Fruit fly (Drosophila melanogaster) whole organism, prepupa: Measurements from ENCODE around the gene dj-1beta.

Source experiments
- Blimp-1 ChIP-seq: fragments of 200-800 bp; sonication (Bioruptor generic); optimal IDR thresholded peaks from 3 replicates; lab custom pipeline; 2017; ENCODE audit warnings: missing biosample characterization, missing genetic modification characterization, mild to moderate bottlenecking, moderate library complexity, missing genetic modification reagents
- CG10631 ChIP-seq: fragments of 200-800 bp; sonication (Bioruptor generic); optimal IDR thresholded peaks from 2 replicates; lab custom pipeline; 2016; ENCODE audit warnings: missing biosample characterization, missing genetic modification characterization
- CG10669 ChIP-seq: fragments of 200-800 bp; sonication (Bioruptor generic); optimal IDR thresholded peaks from 3 replicates; lab custom pipeline; 2018; ENCODE audit warnings: missing biosample characterization, mild to moderate bottlenecking, missing genetic modification characterization, moderate library complexity
- CG11294 ChIP-seq: fragments of 200-800 bp; sonication (Bioruptor generic); IDR thresholded peaks from 2 replicates; pipeline ENCODE4 v1.3.6; 2022; ENCODE audit warnings: missing biosample characterization, missing genetic modification characterization
- CG11762 ChIP-seq: fragments of 200-800 bp; sonication (Bioruptor generic); optimal IDR thresholded peaks from 3 replicates; lab custom pipeline; 2016; ENCODE audit warnings: missing biosample characterization, missing genetic modification characterization; ENCODE audit not compliant: insufficient read depth
- CG11902 ChIP-seq: fragments of 200-800 bp; sonication (Bioruptor generic); optimal IDR thresholded peaks from 3 replicates; lab custom pipeline; 2016; ENCODE audit warnings: missing biosample characterization, missing genetic modification characterization
- CG15336 ChIP-seq: fragments of 200-800 bp; sonication (Bioruptor generic); IDR thresholded peaks from 2 replicates; pipeline ENCODE4 v1.3.6; 2022; ENCODE audit warnings: missing biosample characterization, missing genetic modification characterization
- CG1621 ChIP-seq: fragments of 200-800 bp; sonication (Bioruptor generic); optimal IDR thresholded peaks from 3 replicates; lab custom pipeline; 2018; ENCODE audit warnings: missing biosample characterization, mild to moderate bottlenecking, missing genetic modification characterization
- CG16779 ChIP-seq: fragments of 200-800 bp; sonication (Bioruptor generic); optimal IDR thresholded peaks from 3 replicates; lab custom pipeline; 2017; ENCODE audit warnings: missing biosample characterization, mild to moderate bottlenecking, missing genetic modification characterization
- CG3032 ChIP-seq: fragments of 200-800 bp; optimal IDR thresholded peaks from 2 replicates; lab custom pipeline; 2019; ENCODE audit warnings: missing biosample characterization, mild to moderate bottlenecking, missing genetic modification characterization, moderate library complexity
- CG32006 ChIP-seq: fragments of 200-800 bp; sonication (Bioruptor generic); optimal IDR thresholded peaks from 3 replicates; lab custom pipeline; 2017; ENCODE audit warnings: missing biosample characterization, mild to moderate bottlenecking, missing genetic modification characterization
- CG34406 ChIP-seq: fragments of 200-800 bp; sonication (Bioruptor generic); optimal IDR thresholded peaks from 3 replicates; lab custom pipeline; 2016; ENCODE audit warnings: missing biosample characterization, missing genetic modification characterization
- CG3919 ChIP-seq: fragments of 200-800 bp; sonication (Bioruptor generic); optimal IDR thresholded peaks from 3 replicates; lab custom pipeline; 2016; ENCODE audit warnings: missing biosample characterization, missing genetic modification characterization
- CG6163 ChIP-seq: fragments of 200-800 bp; sonication (Bioruptor generic); IDR thresholded peaks from 3 replicates; pipeline ENCODE4 v1.3.6; 2022; ENCODE audit warnings: missing biosample characterization, missing genetic modification characterization
- CG6792 ChIP-seq: fragments of 200-800 bp; sonication (Bioruptor generic); optimal IDR thresholded peaks from 3 replicates; lab custom pipeline; 2016; ENCODE audit warnings: missing biosample characterization, missing genetic modification characterization
- CG6808 ChIP-seq: fragments of 200-800 bp; sonication (Bioruptor generic); optimal IDR thresholded peaks from 3 replicates; lab custom pipeline; 2017; ENCODE audit warnings: missing biosample characterization, missing genetic modification characterization, mild to moderate bottlenecking, moderate library complexity, missing genetic modification reagents
- CG6854 ChIP-seq: fragments of 200-800 bp; sonication (Bioruptor generic); optimal IDR thresholded peaks from 2 replicates; lab custom pipeline; 2017; ENCODE audit warnings: missing biosample characterization, mild to moderate bottlenecking, missing genetic modification characterization
- CG7368 ChIP-seq: fragments of 200-800 bp; sonication (Bioruptor generic); optimal IDR thresholded peaks from 3 replicates; lab custom pipeline; 2016; ENCODE audit warnings: missing biosample characterization, missing genetic modification characterization
- CG8119 ChIP-seq: fragments of 200-800 bp; sonication (Bioruptor generic); IDR thresholded peaks from 3 replicates; pipeline ENCODE4 v1.3.6; 2022; ENCODE audit warnings: missing biosample characterization, missing genetic modification characterization
- CG8319 ChIP-seq: fragments of 200-800 bp; sonication (Bioruptor generic); optimal IDR thresholded peaks from 3 replicates; lab custom pipeline; 2016; ENCODE audit warnings: missing biosample characterization, missing genetic modification characterization
- CG8632 ChIP-seq: fragments of 200-800 bp; sonication (Bioruptor generic); optimal IDR thresholded peaks from 3 replicates; lab custom pipeline; 2016; ENCODE audit warnings: missing biosample characterization, missing genetic modification characterization
- CG9139 ChIP-seq: fragments of 200-800 bp; sonication (Bioruptor generic); optimal IDR thresholded peaks from 3 replicates; lab custom pipeline; 2017; ENCODE audit warnings: missing biosample characterization, mild to moderate bottlenecking, missing genetic modification characterization
- Eip75B ChIP-seq: fragments of 200-800 bp; sonication (Bioruptor generic); optimal IDR thresholded peaks from 3 replicates; lab custom pipeline; 2016; ENCODE audit warnings: missing biosample characterization, missing genetic modification characterization
- Eip78C ChIP-seq: fragments of 200-800 bp; sonication (Bioruptor generic); peaks from one replicate; lab custom pipeline; 2016; ENCODE audit warnings: missing biosample characterization, missing genetic modification characterization
- Eip93F ChIP-seq: fragments of 200-800 bp; sonication (Bioruptor generic); optimal IDR thresholded peaks from 2 replicates; lab custom pipeline; 2016; ENCODE audit warnings: missing biosample characterization, mild to moderate bottlenecking, missing genetic modification characterization
- Ets21C ChIP-seq: fragments of 200-800 bp; sonication (Bioruptor generic); optimal IDR thresholded peaks from 3 replicates; lab custom pipeline; 2016; ENCODE audit warnings: missing biosample characterization, missing genetic modification characterization
- Ets96B ChIP-seq: fragments of 200-800 bp; optimal IDR thresholded peaks from 2 replicates; lab custom pipeline; 2019; ENCODE audit warnings: missing biosample characterization, mild to moderate bottlenecking, missing genetic modification characterization, moderate library complexity
- Gug ChIP-seq: fragments of 200-800 bp; sonication (Bioruptor generic); IDR thresholded peaks from 2 replicates; pipeline ENCODE4 v1.3.6; 2022; ENCODE audit warnings: missing biosample characterization, missing genetic modification characterization
- Hr38 ChIP-seq: sonication (Bioruptor generic); optimal IDR thresholded peaks from 2 replicates; lab custom pipeline; 2016; ENCODE audit warnings: missing biosample characterization, missing genetic modification characterization
- Hr4 ChIP-seq: fragments of 200-800 bp; sonication (Bioruptor generic); optimal IDR thresholded peaks from 3 replicates; lab custom pipeline; 2016; ENCODE audit warnings: missing biosample characterization, missing genetic modification characterization
- Lpt ChIP-seq: fragments of 200-800 bp; sonication (Bioruptor generic); optimal IDR thresholded peaks from 3 replicates; lab custom pipeline; 2016; ENCODE audit warnings: missing biosample characterization, missing genetic modification characterization
- Met ChIP-seq: fragments of 200-800 bp; sonication (Bioruptor generic); optimal IDR thresholded peaks from 3 replicates; lab custom pipeline; 2016; ENCODE audit warnings: missing biosample characterization, missing genetic modification characterization
- OdsH ChIP-seq: fragments of 200-800 bp; sonication (Bioruptor generic); optimal IDR thresholded peaks from 3 replicates; lab custom pipeline; 2016; ENCODE audit warnings: missing biosample characterization, missing genetic modification characterization
- Smox ChIP-seq: fragments of 200-800 bp; sonication (Bioruptor generic); optimal IDR thresholded peaks from 3 replicates; lab custom pipeline; 2016; ENCODE audit warnings: missing biosample characterization, missing genetic modification characterization
- Sox102F ChIP-seq: fragments of 200-800 bp; sonication (Bioruptor generic); optimal IDR thresholded peaks from 2 replicates; lab custom pipeline; 2016; ENCODE audit warnings: missing biosample characterization, mild to moderate bottlenecking, missing genetic modification characterization
- Sox15 ChIP-seq: fragments of 200-800 bp; sonication (Bioruptor generic); optimal IDR thresholded peaks from 3 replicates; lab custom pipeline; 2016; ENCODE audit warnings: missing biosample characterization, missing genetic modification characterization
- cyc ChIP-seq: fragments of 200-800 bp; sonication (Bioruptor generic); optimal IDR thresholded peaks from 3 replicates; lab custom pipeline; 2016; ENCODE audit warnings: missing biosample characterization, missing genetic modification characterization
- dac ChIP-seq: fragments of 200-800 bp; sonication (Bioruptor generic); optimal IDR thresholded peaks from 2 replicates; lab custom pipeline; 2017; ENCODE audit warnings: missing biosample characterization, mild to moderate bottlenecking, missing genetic modification characterization
- dsx ChIP-seq: fragments of 200-800 bp; optimal IDR thresholded peaks from 3 replicates; lab custom pipeline; 2019; ENCODE audit warnings: missing biosample characterization, mild to moderate bottlenecking, missing genetic modification characterization, moderate library complexity; ENCODE audit not compliant: poor library complexity, severe bottlenecking
- esn ChIP-seq: fragments of 200-800 bp; sonication (Bioruptor generic); optimal IDR thresholded peaks from 2 replicates; lab custom pipeline; 2016; ENCODE audit warnings: missing biosample characterization, mild to moderate bottlenecking, missing genetic modification characterization, moderate library complexity
- fd59A ChIP-seq: fragments of 200-800 bp; sonication (Bioruptor generic); optimal IDR thresholded peaks from 2 replicates; lab custom pipeline; 2017; ENCODE audit warnings: missing biosample characterization, mild to moderate bottlenecking, missing genetic modification characterization, missing genetic modification reagents
- lz ChIP-seq: fragments of 200-800 bp; sonication (Bioruptor generic); optimal IDR thresholded peaks from 3 replicates; lab custom pipeline; 2016; ENCODE audit warnings: missing biosample characterization, missing genetic modification characterization
- net ChIP-seq: fragments of 200-800 bp; sonication (Bioruptor generic); optimal IDR thresholded peaks from 3 replicates; lab custom pipeline; 2016; ENCODE audit warnings: missing biosample characterization, missing genetic modification characterization
- pdm3 ChIP-seq: fragments of 200-800 bp; sonication (Bioruptor generic); optimal IDR thresholded peaks from 3 replicates; lab custom pipeline; 2016; ENCODE audit warnings: missing biosample characterization, missing genetic modification characterization
- salr ChIP-seq, 2 experiments: fragments of 200-800 bp; sonication (Bioruptor generic); optimal IDR thresholded peaks; 3 replicates each; lab custom pipeline; 2016 to 2018; ENCODE audit warnings: missing biosample characterization in 2 of 2, missing genetic modification characterization in 2 of 2, mild to moderate bottlenecking in 1 of 2
- spab ChIP-seq: fragments of 200-800 bp; sonication (Bioruptor generic); optimal IDR thresholded peaks from 2 replicates; lab custom pipeline; 2017; ENCODE audit warnings: missing biosample characterization, mild to moderate bottlenecking, missing genetic modification characterization, missing genetic modification reagents
- ss ChIP-seq, 2 experiments: fragments of 200-800 bp; sonication (Bioruptor generic); optimal IDR thresholded peaks; 2 replicates in 1 of 2; 3 replicates in 1 of 2; lab custom pipeline; 2017 to 2018; ENCODE audit warnings: mild to moderate bottlenecking in 2 of 2, missing biosample characterization in 2 of 2, missing genetic modification characterization in 2 of 2, moderate library complexity in 1 of 2
- svp ChIP-seq: fragments of 200-800 bp; sonication (Bioruptor generic); peaks from one replicate; lab custom pipeline; 2016; ENCODE audit warnings: missing biosample characterization, missing genetic modification characterization
- topi ChIP-seq: fragments of 200-800 bp; sonication (Bioruptor generic); optimal IDR thresholded peaks from 3 replicates; lab custom pipeline; 2016; ENCODE audit warnings: missing biosample characterization, missing genetic modification characterization
- vri ChIP-seq: fragments of 200-800 bp; sonication (Bioruptor generic); optimal IDR thresholded peaks from 3 replicates; lab custom pipeline; 2016; ENCODE audit warnings: missing biosample characterization, mild to moderate bottlenecking, missing genetic modification characterization

The dj-1beta gene

DNA sequence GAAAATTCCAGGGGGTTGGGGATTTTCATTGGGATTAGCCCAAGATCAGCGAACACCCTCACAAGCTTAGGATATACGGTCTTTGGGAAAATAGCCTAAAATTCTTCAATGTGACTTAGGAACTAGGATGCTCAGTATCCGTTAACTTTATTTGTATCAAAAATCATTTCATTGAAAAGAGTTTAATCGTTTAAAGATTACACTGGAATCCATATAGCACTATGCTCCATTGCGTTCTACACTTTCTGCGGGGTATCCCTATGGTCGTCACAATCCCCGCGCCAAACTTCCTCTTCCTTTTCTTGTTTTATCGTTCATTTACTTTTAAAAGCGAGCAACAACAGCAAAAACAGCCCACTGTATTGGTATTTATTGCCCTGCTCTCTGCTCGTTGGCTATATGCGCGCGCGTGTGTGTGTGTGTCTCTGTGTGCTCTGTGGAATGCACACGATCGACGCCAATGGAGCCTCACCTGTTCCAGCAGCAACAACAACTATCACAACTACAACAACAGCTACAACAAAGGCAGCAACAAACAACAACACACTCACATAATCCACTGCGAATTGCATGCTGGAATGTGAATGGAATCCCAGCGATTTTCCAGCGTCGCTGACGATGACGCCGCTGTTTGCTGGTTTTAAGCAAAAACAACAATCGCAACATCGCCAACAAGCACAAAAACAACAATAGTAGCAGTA is 3.0 kb upstream of the dj-1beta start:
- TF ChIP-seq Sox102F (GFP tag; lab: Kevin White, UChicago), result peak; percentile 66
- TF ChIP-seq Eip93F (GFP tag; lab: Kevin White, UChicago), result no peak
- peak; percentile 79 for TF ChIP-seq CG7368 (GFP tag; lab: Kevin White, UChicago)
- TF ChIP-seq svp (GFP tag; lab: Kevin White, UChicago), result peak; percentile 84
- TF ChIP-seq Hr4 (GFP tag; lab: Kevin White, UChicago), result peak; percentile 90
- no peak; the same call in 2 of the 3 replicates for TF ChIP-seq CG6163
- peak; percentile 84 for TF ChIP-seq CG6808 (GFP tag; lab: Kevin White, UChicago)
- TF ChIP-seq CG6792 (GFP tag; lab: Kevin White, UChicago), result peak; percentile 75
- TF ChIP-seq CG1621 (tag; lab: Kevin White, UChicago), result peak; percentile 39
- TF ChIP-seq Eip78C (GFP tag; lab: Kevin White, UChicago), result peak; percentile 91
- peak; percentile 57 for TF ChIP-seq CG8319 (GFP tag; lab: Kevin White, UChicago)
- peak; percentile 66 for TF ChIP-seq Smox (GFP tag; lab: Kevin White, UChicago)
- peak; percentile 62 for TF ChIP-seq Gug (GFP tag; lab: Robert Waterston, UW)
- peak; percentile 57 to 79 for TF ChIP-seq ss (GFP tag; optimal IDR thresholded peaks at IDR 0.05; lab: Kevin White, UChicago)
- peak; percentile 83 for TF ChIP-seq spab
- peak; percentile 86 for TF ChIP-seq CG10631
- TF ChIP-seq lz (GFP tag; lab: Kevin White, UChicago), result peak; percentile 87
- peak; percentile 87 for TF ChIP-seq CG15336
- peak; percentile 72 for TF ChIP-seq Ets96B (tag; lab: Kevin White, UChicago)
- peak; percentile 87 for TF ChIP-seq OdsH
- peak; percentile 71 for TF ChIP-seq cyc
- TF ChIP-seq CG10669 (GFP tag; lab: Kevin White, UChicago), result peak; percentile 79
- peak; percentile 65 for TF ChIP-seq CG11762 (GFP tag; lab: Kevin White, UChicago)
- no peak for TF ChIP-seq CG6854 (GFP tag; lab: Kevin White, UChicago)
- peak; percentile 86 for TF ChIP-seq CG11902 (GFP tag; lab: Kevin White, UChicago)
- peak; percentile 62 for TF ChIP-seq Ets21C (GFP tag; lab: Kevin White, UChicago)
- peak; percentile 73 for TF ChIP-seq dac (GFP tag; lab: Kevin White, UChicago)
- TF ChIP-seq CG34406 (GFP tag; lab: Kevin White, UChicago), result peak; percentile 83
- TF ChIP-seq CG16779 (tag; lab: Kevin White, UChicago), result peak; percentile 44
- peak; percentile 86 for TF ChIP-seq topi (GFP tag; lab: Kevin White, UChicago)
- TF ChIP-seq CG32006 (GFP tag; lab: Kevin White, UChicago), result peak; percentile 94
- peak; percentile 87 for TF ChIP-seq CG8119
- TF ChIP-seq dsx (GFP tag; lab: Kevin White, UChicago), result peak; percentile 52
- peak; percentile 82 for TF ChIP-seq CG3032 (tag; lab: Kevin White, UChicago)
- peak; percentile 68 for TF ChIP-seq Lpt (GFP tag; lab: Kevin White, UChicago)
- peak; percentile 86 for TF ChIP-seq esn (GFP tag; lab: Kevin White, UChicago)
- TF ChIP-seq CG3919 (GFP tag; lab: Kevin White, UChicago), result peak; percentile 83
- peak; percentile 68; the same call in 1 of the 2 replicates for TF ChIP-seq CG11294 (GFP tag; lab: Robert Waterston, UW)
- no peak for TF ChIP-seq Hr38 (GFP tag; lab: Kevin White, UChicago)
- TF ChIP-seq vri (GFP tag; lab: Kevin White, UChicago), result peak; percentile 22
- peak; percentile 79 for TF ChIP-seq Eip75B (GFP tag; lab: Kevin White, UChicago)
- peak; percentile 65 to 74 for TF ChIP-seq salr (GFP tag; optimal IDR thresholded peaks at IDR 0.05; lab: Kevin White, UChicago)
- TF ChIP-seq fd59A (GFP tag; lab: Kevin White, UChicago), result peak; percentile 82
- TF ChIP-seq CG9139 (GFP tag; lab: Kevin White, UChicago), result peak; percentile 35
- peak; percentile 87 for TF ChIP-seq CG8632 (GFP tag; lab: Kevin White, UChicago)
- TF ChIP-seq net (GFP tag; lab: Kevin White, UChicago), result peak; percentile 67
- TF ChIP-seq Met (GFP tag; lab: Kevin White, UChicago), result peak; percentile 69
- peak; percentile 42 for TF ChIP-seq Blimp-1 (GFP tag; lab: Kevin White, UChicago)
- TF ChIP-seq pdm3, result peak; percentile 79
- peak; percentile 84 for TF ChIP-seq Sox15
